Worm (Caenorhabditis elegans) whole organism, L1 larva: ENCODE results near the gene ugtp-1.

Experiments
- C04F5.9 ChIP-seq: sonication (generic microtip); optimal IDR thresholded peaks from 2 replicates; lab custom pipeline; 2016; ENCODE audit warnings: missing genetic modification characterization, missing compliant biosample characterization
- alr-1 ChIP-seq: fragments of 200-800 bp; sonication (Bioruptor generic); optimal IDR thresholded peaks from 2 replicates; lab custom pipeline; 2018; ENCODE audit warnings: borderline replicate concordance, mild to moderate bottlenecking, missing genetic modification characterization, missing compliant biosample characterization
- ceh-63 ChIP-seq: fragments of 200-800 bp; sonication (Bioruptor generic); optimal IDR thresholded peaks from 2 replicates; lab custom pipeline; 2018; ENCODE audit warnings: mild to moderate bottlenecking, missing genetic modification characterization, missing compliant biosample characterization
- ceh-8 ChIP-seq: fragments of 200-800 bp; sonication (Bioruptor generic); optimal IDR thresholded peaks from 2 replicates; lab custom pipeline; 2018; ENCODE audit warnings: mild to moderate bottlenecking, missing genetic modification characterization, moderate library complexity, missing compliant biosample characterization
- ces-1 ChIP-seq: fragments of 150-350 bp; optimal IDR thresholded peaks from 2 replicates; lab custom pipeline; 2014; ENCODE audit warnings: missing biosample characterization, missing genetic modification reagents, missing genetic modification characterization
- dsc-1 ChIP-seq: sonication (generic microtip); optimal IDR thresholded peaks from 2 replicates; lab custom pipeline; 2016; ENCODE audit warnings: mild to moderate bottlenecking, missing genetic modification characterization, missing compliant biosample characterization
- efl-1 ChIP-seq, 4 experiments: fragments of 150-350 bp; optimal IDR thresholded peaks in 3 of 4; peaks in 1 of 4; 1 replicate in 1 of 4; 2 replicates in 3 of 4; lab custom pipeline; 2014; ENCODE audit warnings: missing biosample characterization in 2 of 4, missing genetic modification characterization in 2 of 4, missing genetic modification reagents in 2 of 4
- egl-13 ChIP-seq: sonication (generic microtip); optimal IDR thresholded peaks from 2 replicates; lab custom pipeline; 2016; ENCODE audit warnings: missing genotype, missing genetic modification reagents, missing genetic modification characterization, missing compliant biosample characterization
- elt-2 ChIP-seq: sonication (generic microtip); optimal IDR thresholded peaks from 2 replicates; lab custom pipeline; 2016; ENCODE audit warnings: missing genetic modification characterization, mild to moderate bottlenecking, inconsistent platforms, missing compliant biosample characterization, missing genetic modification reagents
- ets-5 ChIP-seq: fragments of 200-800 bp; sonication (Bioruptor generic); IDR thresholded peaks from 2 replicates; pipeline ENCODE4 v1.3.6; 2022; ENCODE audit warnings: missing genetic modification characterization, missing compliant biosample characterization
- fkh-10 ChIP-seq: sonication (generic microtip); optimal IDR thresholded peaks from 2 replicates; lab custom pipeline; 2017; ENCODE audit warnings: missing biosample characterization, missing genetic modification reagents, missing genetic modification characterization
- fkh-4 ChIP-seq: sonication (generic microtip); optimal IDR thresholded peaks from 2 replicates; lab custom pipeline; 2016; ENCODE audit warnings: missing compliant biosample characterization, missing genetic modification characterization, borderline replicate concordance
- fkh-8 ChIP-seq: sonication (generic microtip); optimal IDR thresholded peaks from 2 replicates; lab custom pipeline; 2016; ENCODE audit warnings: mild to moderate bottlenecking, missing genetic modification characterization, missing compliant biosample characterization
- grh-1 ChIP-seq: fragments of 200-800 bp; sonication (Bioruptor generic); IDR thresholded peaks from 2 replicates; pipeline ENCODE4 v1.3.6; 2022; ENCODE audit warnings: missing genetic modification reagents, missing genetic modification characterization, missing compliant biosample characterization
- hlh-4 ChIP-seq: sonication (generic microtip); optimal IDR thresholded peaks from 2 replicates; lab custom pipeline; 2016; ENCODE audit warnings: mild to moderate bottlenecking, missing genetic modification characterization, missing compliant biosample characterization
- isw-1 ChIP-seq: fragments of 200-800 bp; sonication (Bioruptor generic); IDR thresholded peaks from 2 replicates; pipeline ENCODE4 v1.3.6; 2022; ENCODE audit warnings: missing genetic modification characterization, missing compliant biosample characterization
- lin-14 ChIP-seq: fragments of 200-800 bp; sonication (Bioruptor generic); optimal IDR thresholded peaks from 2 replicates; lab custom pipeline; 2018; ENCODE audit warnings: mild to moderate bottlenecking, missing genetic modification characterization, moderate library complexity, missing compliant biosample characterization
- lin-35 ChIP-seq, 2 experiments: fragments of 150-350 bp; optimal IDR thresholded peaks; 2 replicates each; lab custom pipeline; 2014; ENCODE audit warnings: missing biosample characterization in 2 of 2, missing genetic modification characterization in 2 of 2, missing genetic modification reagents in 2 of 2
- lin-39 ChIP-seq: fragments of 150-350 bp; optimal IDR thresholded peaks from 2 replicates; lab custom pipeline; 2014; ENCODE audit warnings: missing biosample characterization, missing genetic modification reagents, missing genetic modification characterization
- lir-3 ChIP-seq: sonication (generic microtip); optimal IDR thresholded peaks from 2 replicates; lab custom pipeline; 2016; ENCODE audit warnings: mild to moderate bottlenecking, missing genetic modification characterization, moderate library complexity, missing compliant biosample characterization; ENCODE audit not compliant: poor library complexity
- lsy-2 ChIP-seq, 2 experiments: fragments of 150-350 bp; optimal IDR thresholded peaks; 2 replicates each; lab custom pipeline; 2014; ENCODE audit warnings: missing biosample characterization in 2 of 2, missing genetic modification characterization in 2 of 2
- mdl-1 ChIP-seq, 2 experiments: fragments of 150-350 bp; optimal IDR thresholded peaks; 2 replicates each; lab custom pipeline; 2014 to 2017; ENCODE audit warnings: missing biosample characterization in 2 of 2, missing genetic modification characterization in 2 of 2, inconsistent platforms in 1 of 2
- mef-2 ChIP-seq: fragments of 150-350 bp; optimal IDR thresholded peaks from 2 replicates; lab custom pipeline; 2014; ENCODE audit warnings: missing biosample characterization, missing genetic modification characterization
- mep-1 ChIP-seq: fragments of 150-350 bp; optimal IDR thresholded peaks from 2 replicates; lab custom pipeline; 2014; ENCODE audit warnings: missing biosample characterization, missing genetic modification characterization
- nhr-11 ChIP-seq: fragments of 150-350 bp; optimal IDR thresholded peaks from 2 replicates; lab custom pipeline; 2014; ENCODE audit warnings: missing biosample characterization, missing genetic modification characterization
- nhr-20 ChIP-seq: sonication (generic microtip); optimal IDR thresholded peaks from 2 replicates; lab custom pipeline; 2016; ENCODE audit warnings: mild to moderate bottlenecking, missing genetic modification characterization, missing compliant biosample characterization
- nhr-28 ChIP-seq: fragments of 150-350 bp; optimal IDR thresholded peaks from 2 replicates; lab custom pipeline; 2014; ENCODE audit warnings: missing biosample characterization, missing genetic modification characterization
- nhr-47 ChIP-seq: sonication (generic microtip); optimal IDR thresholded peaks from 2 replicates; lab custom pipeline; 2016; ENCODE audit warnings: mild to moderate bottlenecking, missing genetic modification characterization, moderate library complexity, missing compliant biosample characterization
- nhr-71 ChIP-seq: sonication (generic microtip); optimal IDR thresholded peaks from 2 replicates; lab custom pipeline; 2016; ENCODE audit warnings: mild to moderate bottlenecking, missing genetic modification characterization, moderate library complexity, missing compliant biosample characterization
- nhr-85 ChIP-seq: sonication (generic microtip); peaks from one replicate; lab custom pipeline; 2016; ENCODE audit warnings: missing genetic modification characterization, inconsistent platforms, missing compliant biosample characterization
- rnt-1 ChIP-seq: sonication (generic microtip); optimal IDR thresholded peaks from 2 replicates; lab custom pipeline; 2016; ENCODE audit warnings: mild to moderate bottlenecking, missing genetic modification characterization, moderate library complexity, missing compliant biosample characterization
- skn-1 ChIP-seq: fragments of 150-350 bp; optimal IDR thresholded peaks from 2 replicates; lab custom pipeline; 2014; ENCODE audit warnings: missing biosample characterization, missing genetic modification characterization
- snpc-4 ChIP-seq: fragments of 150-350 bp; optimal IDR thresholded peaks from 2 replicates; lab custom pipeline; 2014; ENCODE audit warnings: missing biosample characterization, missing genetic modification characterization
- snu-23 ChIP-seq: sonication (generic microtip); optimal IDR thresholded peaks from 2 replicates; lab custom pipeline; 2016; ENCODE audit warnings: missing genetic modification characterization, missing compliant biosample characterization
- sptf-1 ChIP-seq: fragments of 150-350 bp; optimal IDR thresholded peaks from 2 replicates; lab custom pipeline; 2014; ENCODE audit warnings: missing biosample characterization, missing genetic modification characterization
- sup-37 ChIP-seq: fragments of 200-800 bp; sonication (Bioruptor generic); optimal IDR thresholded peaks from 2 replicates; lab custom pipeline; 2018; ENCODE audit warnings: mild to moderate bottlenecking, missing genetic modification characterization, missing compliant biosample characterization
- swsn-7 ChIP-seq: sonication (generic microtip); optimal IDR thresholded peaks from 2 replicates; lab custom pipeline; 2016; ENCODE audit warnings: missing genetic modification characterization, missing compliant biosample characterization
- tlp-1 ChIP-seq: fragments of 150-350 bp; optimal IDR thresholded peaks from 2 replicates; lab custom pipeline; 2014; ENCODE audit warnings: missing biosample characterization, missing genetic modification characterization
- unc-86 ChIP-seq: sonication (generic microtip); optimal IDR thresholded peaks from 2 replicates; lab custom pipeline; 2016; ENCODE audit warnings: missing genetic modification characterization, missing compliant biosample characterization
- vab-15 ChIP-seq: sonication (generic microtip); optimal IDR thresholded peaks from 2 replicates; lab custom pipeline; 2017; ENCODE audit warnings: missing genotype, mild to moderate bottlenecking, missing genetic modification characterization, missing compliant biosample characterization
- xbp-1 ChIP-seq: sonication (generic microtip); optimal IDR thresholded peaks from 2 replicates; lab custom pipeline; 2016; ENCODE audit warnings: missing genetic modification characterization, missing compliant biosample characterization
- zag-1 ChIP-seq: fragments of 150-350 bp; optimal IDR thresholded peaks from 2 replicates; lab custom pipeline; 2014; ENCODE audit warnings: missing biosample characterization, missing genetic modification characterization
- zip-4 ChIP-seq: fragments of 200-800 bp; sonication (Bioruptor generic); optimal IDR thresholded peaks from 2 replicates; lab custom pipeline; 2018; ENCODE audit warnings: mild to moderate bottlenecking, missing genetic modification characterization, moderate library complexity, missing compliant biosample characterization
- ztf-11 ChIP-seq, 2 experiments: sonication (generic microtip); optimal IDR thresholded peaks; 2 replicates each; lab custom pipeline; 2016 to 2017; ENCODE audit warnings: missing genetic modification characterization in 2 of 2, missing biosample characterization in 1 of 2, missing compliant biosample characterization in 1 of 2
- ztf-4 ChIP-seq: fragments of 150-350 bp; optimal IDR thresholded peaks from 2 replicates; lab custom pipeline; 2014; ENCODE audit warnings: missing biosample characterization, missing genetic modification characterization

ugtp-1 gene

DNA sequence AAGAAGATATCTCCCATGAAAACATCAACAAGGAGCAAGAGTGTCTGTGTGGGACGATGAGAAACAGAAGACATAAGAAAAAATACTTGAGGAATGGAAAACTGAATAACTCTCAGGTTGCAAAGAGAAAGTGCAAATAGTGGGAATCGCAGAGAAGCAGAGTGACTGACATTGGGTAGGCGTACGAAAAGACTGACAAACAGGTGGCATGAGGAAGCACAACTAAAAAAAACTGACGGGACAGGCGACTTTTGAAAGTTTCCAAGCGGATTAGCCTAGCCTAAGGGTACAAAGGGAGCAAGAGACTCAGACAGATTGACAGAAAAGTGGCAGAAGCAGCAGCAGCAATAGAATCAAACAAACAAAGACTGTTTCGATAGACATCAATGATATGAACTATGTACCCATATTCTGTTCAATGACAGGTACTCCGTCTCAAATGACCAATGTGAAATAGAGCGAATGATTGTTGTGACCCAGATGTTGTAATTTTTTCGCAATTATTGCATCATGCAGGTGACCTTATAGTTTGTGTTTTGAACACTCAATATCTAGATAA, 16.1 kb downstream of the ugtp-1 start (continued):
- TF ChIP-seq skn-1 (tag; lab: Kevin White, UChicago), result no peak
- TF ChIP-seq lsy-2 (tag; optimal IDR thresholded peaks at IDR 0.05; lab: Kevin White, UChicago), result peak; percentile 8 to 32
- no peak for TF ChIP-seq isw-1 (GFP tag; lab: Robert Waterston, UW)
- peak; percentile 34 for TF ChIP-seq snu-23
- TF ChIP-seq sptf-1, result no peak
- TF ChIP-seq lin-35 (GFP tag; optimal IDR thresholded peaks at IDR 0.05; lab: Kevin White, UChicago), result peak; percentile 8 to 18
- peak; percentile 22 for TF ChIP-seq swsn-7 (tag; lab: Kevin White, UChicago)
- TF ChIP-seq nhr-20, result peak; percentile 35
- TF ChIP-seq zip-4 (GFP tag; lab: Kevin White, UChicago), result no peak
- no peak for TF ChIP-seq lir-3 (tag; lab: Kevin White, UChicago)
- TF ChIP-seq fkh-4 (tag; lab: Kevin White, UChicago), result no peak
- TF ChIP-seq snpc-4, result no peak
- no peak for TF ChIP-seq zag-1 (tag; lab: Kevin White, UChicago)
- TF ChIP-seq ceh-63 (GFP tag; lab: Kevin White, UChicago), result no peak
- no peak for TF ChIP-seq mef-2 (tag; lab: Kevin White, UChicago)
- peak in 1 of 2 experiments; percentile 29 for TF ChIP-seq mdl-1 (tag; optimal IDR thresholded peaks at IDR 0.05; lab: Kevin White, UChicago)
- TF ChIP-seq fkh-10, result no peak
- no peak for TF ChIP-seq ets-5
- TF ChIP-seq lin-14 (GFP tag; lab: Kevin White, UChicago), result peak; percentile 87
- no peak for TF ChIP-seq ztf-4 (tag; lab: Kevin White, UChicago)
- no peak for TF ChIP-seq nhr-28 (tag; lab: Kevin White, UChicago)
- TF ChIP-seq sup-37, result no peak
- TF ChIP-seq alr-1 (tag; lab: Kevin White, UChicago), result no peak
- TF ChIP-seq ces-1, result no peak
- TF ChIP-seq efl-1 (optimal IDR thresholded peaks at IDR 0.05; lab: Kevin White, UChicago), result peak; percentile 14 to 29
- TF ChIP-seq efl-1 (GFP tag; optimal IDR thresholded peaks at IDR 0.05 in 1 of 2; lab: Kevin White, UChicago), result no peak
- TF ChIP-seq ztf-11 (tag; optimal IDR thresholded peaks at IDR 0.05; lab: Kevin White, UChicago), result no peak
- no peak for TF ChIP-seq fkh-8 (tag; lab: Kevin White, UChicago)
- TF ChIP-seq rnt-1 (tag; lab: Kevin White, UChicago), result peak; percentile 72
- TF ChIP-seq nhr-71 (tag; lab: Kevin White, UChicago), result peak; percentile 76
- peak; percentile 58 for TF ChIP-seq nhr-85
- no peak for TF ChIP-seq xbp-1
- peak; percentile 60 for TF ChIP-seq lin-39 (tag; lab: Kevin White, UChicago)
- no peak for TF ChIP-seq C04F5.9 (tag; lab: Kevin White, UChicago)
- TF ChIP-seq dsc-1, result no peak
- TF ChIP-seq nhr-11 (tag; lab: Kevin White, UChicago), result no peak
- TF ChIP-seq unc-86 (tag; lab: Kevin White, UChicago), result peak; percentile 0
- TF ChIP-seq hlh-4 (tag; lab: Kevin White, UChicago), result no peak
- no peak for TF ChIP-seq vab-15 (tag; lab: Kevin White, UChicago)
- TF ChIP-seq grh-1, result no peak
- no peak for TF ChIP-seq elt-2 (tag; lab: Kevin White, UChicago)
- no peak for TF ChIP-seq mep-1 (tag; lab: Kevin White, UChicago)

DNA sequence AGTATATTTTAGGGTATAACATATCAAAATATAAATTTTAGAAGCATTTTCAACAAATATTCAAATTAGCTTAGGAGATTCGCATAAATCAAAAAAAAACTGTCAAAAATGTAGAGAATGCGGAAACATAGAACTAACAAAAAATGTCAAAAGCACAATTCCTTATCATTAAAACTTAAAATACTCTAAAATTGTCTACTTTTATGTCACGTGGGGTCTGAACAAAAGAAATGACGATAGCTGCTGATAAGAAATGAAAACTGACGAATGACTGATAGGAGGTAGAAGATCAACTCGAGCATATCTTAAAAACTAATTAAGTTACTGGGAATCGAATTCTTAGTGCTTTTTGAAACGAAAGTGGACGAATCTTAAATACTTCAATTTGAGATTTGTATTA, 16.8 kb downstream of the ugtp-1 start:
- TF ChIP-seq nhr-47 (no peak), lir-3 (tag; lab: Kevin White, UChicago) (no peak), egl-13 (tag; lab: Kevin White, UChicago) (peak; percentile 20), ceh-8 (GFP tag; lab: Kevin White, UChicago) (no peak), mdl-1 (tag; optimal IDR thresholded peaks at IDR 0.05; lab: Kevin White, UChicago) (peak in 1 of 2 experiments; percentile 8), lin-35 (GFP tag; optimal IDR thresholded peaks at IDR 0.05; lab: Kevin White, UChicago) (peak in 1 of 2 experiments; percentile 12), tlp-1 (tag; lab: Kevin White, UChicago) (peak; percentile 49), elt-2 (tag; lab: Kevin White, UChicago) (peak; percentile 89)
